Worm (Caenorhabditis elegans) whole organism, early embryonic: ENCODE results near the gene T24G10.2.

Source experiments
- F13C5.2 ChIP-seq: sonication (generic microtip); optimal IDR thresholded peaks from 2 replicates; lab custom pipeline; 2017; ENCODE audit warnings: mild to moderate bottlenecking, missing genetic modification characterization, inconsistent platforms, missing compliant biosample characterization
- ama-1 ChIP-seq: fragments of 150-350 bp; optimal IDR thresholded peaks from 2 replicates; lab custom pipeline; 2014
- ceh-36 ChIP-seq: sonication (generic microtip); optimal IDR thresholded peaks from 2 replicates; lab custom pipeline; 2016; ENCODE audit warnings: missing genetic modification characterization, inconsistent platforms, missing compliant biosample characterization
- flt-1 ChIP-seq: fragments of 200-800 bp; sonication (Bioruptor generic); IDR thresholded peaks from 2 replicates; pipeline ENCODE4 v1.3.6; 2022; ENCODE audit warnings: missing genetic modification characterization, missing compliant biosample characterization
- hnd-1 ChIP-seq: sonication (generic microtip); optimal IDR thresholded peaks from 2 replicates; lab custom pipeline; 2016; ENCODE audit warnings: missing genetic modification characterization, missing compliant biosample characterization
- sea-1 ChIP-seq: fragments of 200-800 bp; sonication (Bioruptor generic); conservative IDR thresholded peaks from 2 replicates; pipeline ENCODE4 v1.3.6; 2022; ENCODE audit warnings: missing genetic modification characterization, missing compliant biosample characterization

DNA sequence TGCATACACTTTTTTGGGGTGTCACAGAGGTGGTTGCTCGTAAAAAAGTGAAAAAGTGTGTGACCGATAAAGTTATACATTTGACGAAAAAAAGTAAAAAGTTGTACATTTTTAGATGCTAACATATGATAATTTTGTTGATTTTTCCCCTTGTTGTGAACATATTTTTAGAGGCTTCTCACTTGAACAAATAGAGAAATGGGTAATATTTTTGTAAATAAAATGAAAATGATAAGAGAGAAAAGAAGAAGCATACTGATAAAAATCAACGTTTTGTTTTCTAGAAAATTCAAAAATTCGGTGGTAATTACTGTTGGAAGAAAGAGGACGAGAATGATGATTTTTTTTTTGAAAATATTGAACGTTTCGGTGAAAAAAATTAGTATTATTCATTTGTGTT is 22.3 kb downstream of the T24G10.2 start:
- TF ChIP-seq flt-1 (GFP tag; lab: Robert Waterston, UW) (no peak), ceh-36 (tag; lab: Kevin White, UChicago) (no peak), ama-1 (lab: Kevin White, UChicago) (no peak), sea-1 (GFP tag; lab: Robert Waterston, UW) (no peak), hnd-1 (no peak), F13C5.2 (tag; lab: Kevin White, UChicago) (no peak)
